Worm (Caenorhabditis elegans): ENCODE measurements around the gene F59B1.6.

Gene F59B1.6

DNA sequence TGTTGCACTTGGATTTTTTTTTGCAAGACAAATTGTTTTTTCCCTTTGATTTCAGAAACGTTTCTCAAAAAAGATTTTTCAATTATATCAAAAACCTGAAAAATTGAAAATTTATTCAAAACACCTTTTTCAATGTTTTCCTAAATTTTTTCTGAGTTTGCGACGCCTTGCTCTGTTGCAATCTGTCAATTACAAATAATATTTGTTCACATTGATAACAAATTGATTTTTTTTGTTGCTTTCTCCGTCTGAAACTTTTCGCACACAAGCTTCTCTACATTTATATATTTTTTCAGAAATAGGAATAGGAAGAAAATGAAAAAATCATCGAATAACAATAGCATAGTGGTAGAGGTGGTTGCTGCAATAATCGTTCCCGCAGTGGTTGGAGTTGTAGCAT is 37.0 kb upstream of the F59B1.6 start, which contains the start of gene Y39H10B.2:
Gene Y39H10B.2, plus strand, starts transcription at position 301 of the 400 bp plus-strand sequence.
- TF ChIP-seq hif-1 (tag; optimal IDR thresholded peaks at IDR 0.05): no peak
- TF ChIP-seq R02D3.7 (tag; optimal IDR thresholded peaks at IDR 0.05): no peak
- no peak for TF ChIP-seq mxl-3 (GFP tag; optimal IDR thresholded peaks at IDR 0.05)
- TF ChIP-seq mxl-2 (GFP tag; conservative IDR thresholded peaks at IDR 0.05): no peak
- no peak for TF ChIP-seq lsy-2 (tag; optimal IDR thresholded peaks at IDR 0.05)
- TF ChIP-seq daf-16 (GFP tag; optimal IDR thresholded peaks at IDR 0.05): no peak
- TF ChIP-seq daf-16 (tag; optimal IDR thresholded peaks at IDR 0.05): peak; percentile 42

DNA sequence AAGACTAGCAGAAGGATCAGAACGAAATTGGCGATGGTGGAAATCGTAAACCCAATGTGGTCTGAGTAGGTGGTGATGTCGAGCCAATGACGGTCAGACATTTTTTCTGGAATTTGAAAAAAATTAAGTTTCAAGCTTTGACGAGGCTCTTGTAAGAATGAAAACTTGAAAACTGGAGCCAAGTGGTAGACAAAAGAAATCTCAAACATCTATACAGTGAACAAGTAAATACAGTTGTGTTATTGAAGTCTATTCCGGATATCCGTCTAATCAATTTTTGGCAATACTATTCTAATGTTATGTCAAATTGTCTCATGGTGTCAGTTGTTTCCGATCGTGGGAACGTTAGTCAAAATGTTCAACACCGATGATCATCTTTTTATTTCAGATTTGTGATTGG is 35.4 kb upstream of the F59B1.6 start, which contains the start of gene str-113:
Gene str-113, minus strand, starts transcription at position 101 of the 400 bp plus-strand sequence.
- TF ChIP-seq egl-43 (GFP tag; IDR thresholded peaks at IDR 0.05) (no peak), Y75B8A.6 (GFP tag; IDR thresholded peaks at IDR 0.05) (no peak), nhr-111 (GFP tag; optimal IDR thresholded peaks at IDR 0.05) (no peak), madf-5 (GFP tag; IDR thresholded peaks at IDR 0.05) (no peak), unc-62 (GFP tag; optimal IDR thresholded peaks at IDR 0.05 in 1 of 2) (no peak), unc-62 (tag; optimal IDR thresholded peaks at IDR 0.05) (no peak), gei-8 (GFP tag; optimal IDR thresholded peaks at IDR 0.05) (no peak)

DNA sequence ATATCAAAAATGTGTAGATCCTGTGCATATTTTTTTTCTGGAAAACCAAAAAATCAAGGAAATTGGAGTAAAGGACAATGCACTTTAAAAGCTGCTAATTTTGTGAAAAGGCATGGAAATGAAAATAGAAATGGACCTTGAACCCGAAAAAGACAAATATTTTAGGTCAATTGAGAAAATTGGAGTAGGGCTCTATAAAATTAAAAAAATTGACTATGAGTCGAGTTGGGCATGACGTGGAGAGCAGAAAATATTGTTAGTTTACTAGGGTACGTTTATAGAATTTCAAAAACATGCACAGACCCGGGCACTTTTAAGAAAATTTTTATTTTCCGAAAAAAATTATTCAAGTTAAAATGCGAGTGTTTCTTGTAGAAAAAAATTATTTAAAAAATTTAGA is 28.0 kb upstream of the F59B1.6 start, which contains the start of gene acr-23:
Gene acr-23, minus strand, starts transcription at position 101 of the 400 bp plus-strand sequence.
- TF ChIP-seq duxl-1 (tag; optimal IDR thresholded peaks at IDR 0.05; ENCODE audit: poor library complexity): no peak
- TF ChIP-seq unc-62 (GFP tag; optimal IDR thresholded peaks at IDR 0.05 in 1 of 2): peak in 1 of 2 experiments; percentile 72
- no peak for TF ChIP-seq unc-62 (tag; optimal IDR thresholded peaks at IDR 0.05)

DNA sequence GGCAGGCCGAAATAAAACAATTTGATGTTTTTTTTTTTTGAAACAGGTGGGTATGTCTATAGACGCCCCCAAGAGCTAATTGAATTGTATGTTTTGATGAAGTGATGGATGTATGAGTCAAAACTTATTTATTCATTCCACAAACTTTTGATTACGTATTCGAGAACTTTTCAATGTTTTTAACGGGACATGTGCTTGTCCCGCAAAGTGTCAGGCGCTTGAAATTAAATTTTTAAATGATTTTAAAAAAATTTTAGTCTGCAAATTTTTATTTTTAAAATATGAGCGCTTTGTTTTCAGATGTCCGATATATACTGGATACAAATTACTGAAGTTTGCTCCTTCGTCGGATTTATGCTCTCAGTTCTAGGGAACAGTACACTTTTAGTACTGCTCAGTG is 18.0 kb upstream of the F59B1.6 start, which contains the start of gene str-114:
Gene str-114, plus strand, starts transcription at position 301 of the 400 bp plus-strand sequence.
- TF ChIP-seq vab-7 (GFP tag; IDR thresholded peaks at IDR 0.05) (no peak), nhr-42 (GFP tag; IDR thresholded peaks at IDR 0.05) (no peak), skn-1 (tag; optimal IDR thresholded peaks at IDR 0.05) (no peak), aha-1 (tag) (peak; percentile 81), nhr-48 (tag; optimal IDR thresholded peaks at IDR 0.05) (no peak), sdz-12 (GFP tag; optimal IDR thresholded peaks at IDR 0.05) (no peak), mes-2 (tag; optimal IDR thresholded peaks at IDR 0.05; ENCODE audit: poor library complexity, severe bottlenecking) (no peak), madf-9 (GFP tag; conservative IDR thresholded peaks at IDR 0.05) (no peak)

DNA sequence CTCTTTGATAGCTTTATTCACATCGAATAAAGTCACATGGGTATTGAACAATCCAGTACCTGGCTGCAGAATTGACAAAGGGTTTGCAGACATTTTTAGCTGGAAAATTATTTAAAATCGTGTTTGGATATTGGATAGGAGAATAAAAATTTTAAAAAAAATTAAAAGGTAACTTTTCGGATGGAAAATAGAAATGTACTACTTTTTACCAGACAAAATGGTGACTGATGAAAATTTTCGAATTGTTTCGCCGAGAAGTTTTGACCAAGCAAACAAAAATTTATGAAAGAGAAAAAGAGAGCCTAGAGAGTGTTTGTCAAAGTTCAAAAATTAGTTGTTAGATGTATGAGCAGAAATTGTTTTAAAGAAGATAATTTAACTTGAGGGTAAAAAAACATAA is 16.4 kb upstream of the F59B1.6 start, which contains the start of gene F59B1.10:
Gene F59B1.10, minus strand, starts transcription at position 101 of the 400 bp plus-strand sequence.
- TF ChIP-seq egl-27 (tag; optimal IDR thresholded peaks at IDR 0.05): no peak
- no peak for TF ChIP-seq zfp-2 (tag; optimal IDR thresholded peaks at IDR 0.05)
- TF ChIP-seq hlh-11 (tag; optimal IDR thresholded peaks at IDR 0.05): no peak

DNA sequence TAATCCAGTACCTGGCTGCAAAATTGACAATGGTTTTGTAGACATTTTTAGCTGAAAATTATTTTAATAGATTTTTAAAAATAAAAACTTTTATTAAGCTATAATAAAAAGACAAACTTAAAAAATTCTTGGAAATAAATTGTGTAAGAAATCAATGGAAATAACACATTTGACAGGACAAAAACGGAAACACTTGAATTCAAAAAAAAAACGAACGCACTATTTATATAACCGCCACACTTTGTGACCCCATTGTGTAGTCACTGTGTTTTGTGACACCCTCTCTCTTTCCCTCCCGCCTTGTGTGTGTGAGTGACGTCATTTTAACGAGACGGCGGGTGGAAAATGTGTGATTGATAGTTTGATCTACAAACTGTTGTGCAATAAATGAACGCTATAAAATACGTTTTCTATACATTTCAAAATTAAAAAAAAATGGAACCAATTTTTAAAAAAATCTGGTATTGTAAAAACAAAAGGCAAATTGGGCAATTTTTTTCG is 12.8 kb upstream of the F59B1.6 start, which contains the start of gene F59B1.8:
Gene F59B1.8, minus strand, starts transcription at position 51 of the 501 bp plus-strand sequence.
- no peak for TF ChIP-seq Y48G9A.11 (GFP tag; IDR thresholded peaks at IDR 0.05)
- TF ChIP-seq unc-39 (tag; optimal IDR thresholded peaks at IDR 0.05): no peak
- TF ChIP-seq ceh-44 (GFP tag; IDR thresholded peaks at IDR 0.05): no peak
- no peak for TF ChIP-seq set-16 (GFP tag; IDR thresholded peaks at IDR 0.05)
- TF ChIP-seq dpl-1 (GFP tag; optimal IDR thresholded peaks at IDR 0.05): peak; percentile 38
- no peak for TF ChIP-seq ces-1 (GFP tag; optimal IDR thresholded peaks at IDR 0.05)
- TF ChIP-seq daf-16 (GFP tag; optimal IDR thresholded peaks at IDR 0.05): peak in 1 of 2 experiments; percentile 48
- peak; percentile 89 for TF ChIP-seq daf-16 (tag; optimal IDR thresholded peaks at IDR 0.05)
- no peak for TF ChIP-seq zfp-2 (tag; optimal IDR thresholded peaks at IDR 0.05)
- no peak for TF ChIP-seq daf-8 (GFP tag; IDR thresholded peaks at IDR 0.05)
- peak; percentile 70 for TF ChIP-seq T20F7.1 (GFP tag; optimal IDR thresholded peaks at IDR 0.05)
- TF ChIP-seq arid-1 (GFP tag; conservative IDR thresholded peaks at IDR 0.05): no peak
- peak; percentile 97 for TF ChIP-seq nhr-102 (tag; optimal IDR thresholded peaks at IDR 0.05)
- TF ChIP-seq nhr-11 (tag; optimal IDR thresholded peaks at IDR 0.05): no peak
- TF ChIP-seq dmd-8 (GFP tag; IDR thresholded peaks at IDR 0.05): no peak
- TF ChIP-seq saeg-2 (GFP tag; IDR thresholded peaks at IDR 0.05): 0 out of 2 replicates have a peak, but pooled peaks have one; percentile 13
- no peak for TF ChIP-seq F49E8.2 (tag; optimal IDR thresholded peaks at IDR 0.05; ENCODE audit: borderline replicate concordance)
- TF ChIP-seq egl-27 (tag; optimal IDR thresholded peaks at IDR 0.05): no peak
- peak; percentile 55; the same call in 1 of the 2 replicates for TF ChIP-seq lin-1 (GFP tag; IDR thresholded peaks at IDR 0.05)

All from whole organism, L4 larva.